Fruit fly (Drosophila melanogaster) whole organism, embryonic: ENCODE results near the gene Idh3b.

Experiments
- Bdp1 ChIP-seq: fragments of 200-800 bp; sonication (Bioruptor generic); optimal IDR thresholded peaks from 3 replicates; lab custom pipeline; 2016; ENCODE audit warnings: missing biosample characterization, missing genetic modification characterization
- Bgb ChIP-seq: fragments of 200-800 bp; sonication (Bioruptor generic); IDR thresholded peaks from 2 replicates; pipeline ENCODE4 v1.3.6; 2022; ENCODE audit warnings: missing biosample characterization, missing genetic modification characterization; ENCODE audit not compliant: partially characterized antibody
- BtbVII ChIP-seq: fragments of 200-800 bp; sonication (Bioruptor generic); optimal IDR thresholded peaks from 3 replicates; lab custom pipeline; 2017; ENCODE audit warnings: missing biosample characterization, mild to moderate bottlenecking, missing genetic modification characterization
- C15 ChIP-seq: fragments of 200-800 bp; sonication (Bioruptor generic); IDR thresholded peaks from 3 replicates; pipeline ENCODE4 v1.3.6; 2022; ENCODE audit warnings: missing biosample characterization, missing genetic modification characterization
- CG11695 ChIP-seq: fragments of 200-800 bp; sonication (Bioruptor generic); IDR thresholded peaks from 3 replicates; pipeline ENCODE4 v1.3.6; 2022; ENCODE audit warnings: missing biosample characterization, missing genetic modification characterization
- CG12942 ChIP-seq: fragments of 200-800 bp; sonication (Bioruptor generic); optimal IDR thresholded peaks from 3 replicates; lab custom pipeline; 2016; ENCODE audit warnings: missing biosample characterization, missing genetic modification characterization
- CG13287 ChIP-seq: fragments of 200-800 bp; sonication (Bioruptor generic); IDR thresholded peaks from 2 replicates; pipeline ENCODE4 v1.3.6; 2022; ENCODE audit warnings: missing biosample characterization, missing genetic modification characterization; ENCODE audit not compliant: partially characterized antibody
- CG13624 ChIP-seq: fragments of 200-800 bp; sonication (Bioruptor generic); optimal IDR thresholded peaks from 2 replicates; lab custom pipeline; 2016; ENCODE audit warnings: missing biosample characterization, missing genetic modification characterization
- CG1602 ChIP-seq: fragments of 200-800 bp; sonication (Bioruptor generic); optimal IDR thresholded peaks from 3 replicates; lab custom pipeline; 2016; ENCODE audit warnings: missing biosample characterization, missing genetic modification characterization
- CG16815 ChIP-seq: fragments of 200-800 bp; sonication (Bioruptor generic); optimal IDR thresholded peaks from 3 replicates; lab custom pipeline; 2017; ENCODE audit warnings: missing biosample characterization, mild to moderate bottlenecking, missing genetic modification characterization
- CG16863 ChIP-seq: fragments of 200-800 bp; sonication (Bioruptor generic); optimal IDR thresholded peaks from 3 replicates; lab custom pipeline; 2016; ENCODE audit warnings: missing biosample characterization, missing genetic modification characterization
- CG17186 ChIP-seq: fragments of 200-800 bp; sonication (Bioruptor generic); optimal IDR thresholded peaks from 3 replicates; lab custom pipeline; 2017; ENCODE audit warnings: missing biosample characterization, missing genetic modification reagents, missing genetic modification characterization
- CG1792 ChIP-seq: fragments of 200-800 bp; sonication (Bioruptor generic); optimal IDR thresholded peaks from 2 replicates; lab custom pipeline; 2016; ENCODE audit warnings: missing biosample characterization, missing genetic modification characterization
- CG33213 ChIP-seq: fragments of 200-800 bp; sonication (Bioruptor generic); optimal IDR thresholded peaks from 3 replicates; lab custom pipeline; 2016; ENCODE audit warnings: missing biosample characterization, missing genetic modification characterization
- CG33557 ChIP-seq: fragments of 200-800 bp; sonication (Bioruptor generic); optimal IDR thresholded peaks from 2 replicates; lab custom pipeline; 2019; ENCODE audit warnings: missing biosample characterization, mild to moderate bottlenecking, missing genetic modification characterization, moderate library complexity
- CG4282 ChIP-seq: fragments of 200-800 bp; sonication (Bioruptor generic); optimal IDR thresholded peaks from 2 replicates; lab custom pipeline; 2016; ENCODE audit warnings: missing biosample characterization, missing genetic modification characterization
- CG7963 ChIP-seq: fragments of 200-800 bp; sonication (Bioruptor generic); IDR thresholded peaks from 3 replicates; pipeline ENCODE4 v1.3.6; 2022; ENCODE audit warnings: missing biosample characterization, missing genetic modification characterization; ENCODE audit not compliant: partially characterized antibody
- CG8281 ChIP-seq: fragments of 200-800 bp; sonication (Bioruptor generic); optimal IDR thresholded peaks from 2 replicates; lab custom pipeline; 2018; ENCODE audit warnings: missing biosample characterization, mild to moderate bottlenecking, missing genetic modification characterization, moderate library complexity
- CG8290 ChIP-seq, 3 experiments: fragments of 200-800 bp; sonication (Bioruptor generic); optimal IDR thresholded peaks; 2 replicates each; lab custom pipeline; 2016 to 2019; ENCODE audit warnings: missing biosample characterization in 3 of 3, missing genetic modification characterization in 3 of 3, mild to moderate bottlenecking in 2 of 3, moderate library complexity in 1 of 3
- CG8924 ChIP-seq: fragments of 200-800 bp; optimal IDR thresholded peaks from 3 replicates; lab custom pipeline; 2019; ENCODE audit warnings: missing biosample characterization, mild to moderate bottlenecking, missing genetic modification characterization, moderate library complexity
- CG9609 ChIP-seq: fragments of 200-800 bp; sonication (Bioruptor generic); optimal IDR thresholded peaks from 3 replicates; lab custom pipeline; 2016; ENCODE audit warnings: missing biosample characterization, missing genetic modification characterization
- CTCF ChIP-seq: fragments of 200-800 bp; sonication (Bioruptor generic); optimal IDR thresholded peaks from 2 replicates; lab custom pipeline; 2017; ENCODE audit warnings: missing biosample characterization, mild to moderate bottlenecking, missing genetic modification characterization, moderate library complexity
- E2f2 ChIP-seq: fragments of 200-800 bp; sonication (Bioruptor generic); IDR thresholded peaks from 2 replicates; pipeline ENCODE4 v1.3.6; 2022; ENCODE audit warnings: missing biosample characterization, missing genetic modification characterization
- HLH4C ChIP-seq: fragments of 200-800 bp; sonication (Bioruptor generic); IDR thresholded peaks from 3 replicates; pipeline ENCODE4 v1.3.6; 2022; ENCODE audit warnings: missing biosample characterization, missing genetic modification characterization; ENCODE audit not compliant: partially characterized antibody
- Mad ChIP-seq: fragments of 200-800 bp; sonication (Bioruptor generic); optimal IDR thresholded peaks from 2 replicates; lab custom pipeline; 2016; ENCODE audit warnings: missing biosample characterization, missing genetic modification characterization
- Mes4 ChIP-seq: fragments of 200-800 bp; sonication (Bioruptor generic); optimal IDR thresholded peaks from 2 replicates; lab custom pipeline; 2016; ENCODE audit warnings: missing biosample characterization, missing genetic modification characterization
- Trl ChIP-seq, 3 experiments: fragments of >200 bp in 2 of 3; fragments of 200-800 bp in 1 of 3; sonication (Bioruptor generic) in 1 of 3; optimal IDR thresholded peaks; 2 replicates in 1 of 3; 3 replicates in 2 of 3; lab custom pipeline; 2016 to 2017; ENCODE audit warnings: missing biosample characterization in 1 of 3, missing genetic modification characterization in 1 of 3
- ase ChIP-seq: fragments of 200-800 bp; sonication (Bioruptor generic); IDR thresholded peaks from 3 replicates; pipeline ENCODE4 v1.3.6; 2022; ENCODE audit warnings: missing biosample characterization, missing genetic modification characterization
- croc ChIP-seq: fragments of 200-800 bp; sonication (Bioruptor generic); conservative IDR thresholded peaks from 3 replicates; pipeline ENCODE4 v1.3.6; 2022; ENCODE audit warnings: missing biosample characterization, missing genetic modification characterization
- crp ChIP-seq, 2 experiments: fragments of 200-800 bp; sonication (Bioruptor generic); optimal IDR thresholded peaks; 2 replicates in 1 of 2; 3 replicates in 1 of 2; lab custom pipeline; 2017; ENCODE audit warnings: missing biosample characterization in 2 of 2, missing genetic modification characterization in 2 of 2, mild to moderate bottlenecking in 1 of 2, moderate library complexity in 1 of 2
- en ChIP-seq: fragments of 200-800 bp; sonication (Bioruptor generic); optimal IDR thresholded peaks from 2 replicates; lab custom pipeline; 2016; ENCODE audit warnings: missing biosample characterization, missing genetic modification characterization
- ftz-f1 ChIP-seq: fragments of 200-800 bp; sonication (Bioruptor generic); optimal IDR thresholded peaks from 2 replicates; lab custom pipeline; 2016; ENCODE audit warnings: missing biosample characterization, missing genetic modification characterization
- gro ChIP-seq: fragments of 200-800 bp; sonication (Bioruptor generic); optimal IDR thresholded peaks from 2 replicates; lab custom pipeline; 2016; ENCODE audit warnings: missing biosample characterization, missing genetic modification characterization
- hb ChIP-seq: fragments of 200-800 bp; sonication (Bioruptor generic); IDR thresholded peaks from 3 replicates; pipeline ENCODE4 v1.3.6; 2022; ENCODE audit warnings: missing biosample characterization, missing genetic modification characterization; ENCODE audit not compliant: partially characterized antibody
- hbn ChIP-seq: fragments of 200-800 bp; sonication (Bioruptor generic); IDR thresholded peaks from 2 replicates; pipeline ENCODE4 v1.3.6; 2022; ENCODE audit warnings: missing biosample characterization, missing genetic modification characterization; ENCODE audit not compliant: partially characterized antibody
- ind ChIP-seq: fragments of 200-800 bp; sonication (Bioruptor generic); optimal IDR thresholded peaks from 3 replicates; lab custom pipeline; 2016; ENCODE audit warnings: missing biosample characterization, missing genetic modification characterization
- kah ChIP-seq: fragments of 200-800 bp; sonication (Bioruptor generic); optimal IDR thresholded peaks from 2 replicates; lab custom pipeline; 2018; ENCODE audit warnings: missing biosample characterization, mild to moderate bottlenecking, missing genetic modification characterization
- ken ChIP-seq: fragments of 200-800 bp; sonication (Bioruptor generic); IDR thresholded peaks from 3 replicates; pipeline ENCODE4 v1.3.6; 2022; ENCODE audit warnings: missing biosample characterization, missing genetic modification characterization
- mld ChIP-seq: fragments of 200-800 bp; sonication (Bioruptor generic); IDR thresholded peaks from 3 replicates; pipeline ENCODE4 v1.3.6; 2022; ENCODE audit warnings: missing biosample characterization, missing genetic modification characterization; ENCODE audit not compliant: partially characterized antibody
- onecut ChIP-seq: fragments of 200-800 bp; sonication (Bioruptor generic); IDR thresholded peaks from 2 replicates; pipeline ENCODE4 v1.3.6; 2022; ENCODE audit warnings: missing biosample characterization, missing genetic modification characterization
- pb ChIP-seq: fragments of 200-800 bp; sonication (Bioruptor generic); optimal IDR thresholded peaks from 3 replicates; lab custom pipeline; 2016; ENCODE audit warnings: missing biosample characterization, missing genetic modification characterization
- pfk ChIP-seq: fragments of 200-800 bp; sonication (Bioruptor generic); optimal IDR thresholded peaks from 2 replicates; lab custom pipeline; 2018; ENCODE audit warnings: missing biosample characterization, mild to moderate bottlenecking, missing genetic modification characterization, moderate library complexity
- repo ChIP-seq: fragments of 200-800 bp; sonication (Bioruptor generic); optimal IDR thresholded peaks from 2 replicates; lab custom pipeline; 2016; ENCODE audit warnings: missing biosample characterization, missing genetic modification characterization
- scrt ChIP-seq: fragments of 200-800 bp; sonication (Bioruptor generic); optimal IDR thresholded peaks from 2 replicates; lab custom pipeline; 2018; ENCODE audit warnings: missing biosample characterization, mild to moderate bottlenecking, missing genetic modification characterization, moderate library complexity
- tna ChIP-seq: fragments of 200-800 bp; sonication (Bioruptor generic); IDR thresholded peaks from 2 replicates; pipeline ENCODE4 v1.3.6; 2022; ENCODE audit warnings: missing biosample characterization, missing genetic modification characterization; ENCODE audit not compliant: partially characterized antibody
- trh ChIP-seq: fragments of 200-800 bp; sonication (Bioruptor generic); optimal IDR thresholded peaks from 2 replicates; lab custom pipeline; 2016; ENCODE audit warnings: missing biosample characterization, missing genetic modification characterization
- unc-4 ChIP-seq: fragments of 200-800 bp; sonication (Bioruptor generic); IDR thresholded peaks from 2 replicates; pipeline ENCODE4 v1.3.6; 2022; ENCODE audit warnings: missing biosample characterization, missing genetic modification characterization; ENCODE audit not compliant: partially characterized antibody
- vvl ChIP-seq: fragments of 200-800 bp; sonication (Bioruptor generic); IDR thresholded peaks from 2 replicates; pipeline ENCODE4 v1.3.6; 2022; ENCODE audit warnings: missing biosample characterization, missing genetic modification characterization
- zfh2 ChIP-seq: fragments of 200-800 bp; sonication (Bioruptor generic); optimal IDR thresholded peaks from 2 replicates; lab custom pipeline; 2016; ENCODE audit warnings: missing biosample characterization, missing genetic modification characterization

The Idh3b gene

dm6 chr3R:22018777-22019420 lies at the start of gene Idh3b (continued):
- TF ChIP-seq tna (GFP tag; lab: Robert Waterston, UW) (peak; percentile 87), mld (peak; percentile 55; the same call in 2 of the 3 replicates), scrt (GFP tag; lab: Kevin White, UChicago) (peak; percentile 55), crp (GFP tag; optimal IDR thresholded peaks at IDR 0.05; lab: Kevin White, UChicago) (peak; percentile 75 to 98), CG1792 (GFP tag; lab: Kevin White, UChicago) (peak; percentile 51), Mad (GFP tag; lab: Kevin White, UChicago) (peak; percentile 68), E2f2 (peak; percentile 93), CG8924 (no peak), CTCF (peak; percentile 40), ken (GFP tag; lab: Robert Waterston, UW) (peak; percentile 85), CG4282 (peak; percentile 26), Bgb (GFP tag; lab: Robert Waterston, UW) (peak; percentile 98), croc (GFP tag; lab: Robert Waterston, UW) (peak; percentile 30; the same call in 1 of the 3 replicates), CG11695 (GFP tag; lab: Robert Waterston, UW) (peak; percentile 36; the same call in 1 of the 3 replicates), HLH4C (peak; percentile 84), CG8290 (GFP tag; optimal IDR thresholded peaks at IDR 0.05; lab: Kevin White, UChicago) (peak; percentile 63), CG8290 (tag; optimal IDR thresholded peaks at IDR 0.05; lab: Kevin White, UChicago) (no peak), onecut (GFP tag; lab: Robert Waterston, UW) (peak; percentile 77), gro (GFP tag; lab: Kevin White, UChicago) (peak; percentile 72), CG7963 (GFP tag; lab: Robert Waterston, UW) (peak; percentile 95), kah (GFP tag; lab: Kevin White, UChicago) (peak; percentile 28), hbn (peak; percentile 97), CG16815 (GFP tag; lab: Kevin White, UChicago) (peak; percentile 12), vvl (peak; percentile 95; the same call in 1 of the 2 replicates), pb (GFP tag; lab: Kevin White, UChicago) (peak; percentile 48), ase (GFP tag; lab: Robert Waterston, UW) (no peak), zfh2 (peak; percentile 81), en (GFP tag; lab: Kevin White, UChicago) (no peak), CG1602 (GFP tag; lab: Kevin White, UChicago) (peak; percentile 3), ind (GFP tag; lab: Kevin White, UChicago) (peak; percentile 68), unc-4 (peak; percentile 97), ftz-f1 (peak; percentile 72), CG9609 (GFP tag; lab: Kevin White, UChicago) (peak; percentile 57), Mes4 (GFP tag; lab: Kevin White, UChicago) (peak; percentile 15), CG33213 (GFP tag; lab: Kevin White, UChicago) (peak; percentile 76), Trl (optimal IDR thresholded peaks at IDR 0.05; lab: Kevin White, UChicago) (no peak), Trl (GFP tag; optimal IDR thresholded peaks at IDR 0.05; lab: Kevin White, UChicago) (peak; percentile 78), CG13287 (peak; percentile 98), trh (GFP tag; lab: Kevin White, UChicago) (peak; percentile 32), C15 (GFP tag; lab: Robert Waterston, UW) (no peak), pfk (GFP tag; lab: Kevin White, UChicago) (peak; percentile 42), BtbVII (no peak), CG16863 (no peak), CG8281 (tag; lab: Kevin White, UChicago) (no peak), Bdp1 (peak; percentile 54), CG17186 (GFP tag; lab: Kevin White, UChicago) (peak; percentile 83), CG33557 (peak; percentile 15), repo (no peak), CG13624 (GFP tag; lab: Kevin White, UChicago) (peak; percentile 84), CG12942 (GFP tag; lab: Kevin White, UChicago) (peak; percentile 44), hb (GFP tag; lab: Robert Waterston, UW) (peak; percentile 80)
